Worm (Caenorhabditis elegans) whole organism, midembryonic: ENCODE measurements around the gene C18B2.4.

Experiments
- cog-1 ChIP-seq: sonication (generic microtip); optimal IDR thresholded peaks from 2 replicates; lab custom pipeline; 2016; ENCODE audit warnings: missing genetic modification characterization, missing compliant biosample characterization
- flt-1 ChIP-seq: fragments of 200-800 bp; sonication (Bioruptor generic); IDR thresholded peaks from 2 replicates; pipeline ENCODE4 v1.3.6; 2022; ENCODE audit warnings: missing genetic modification characterization, missing compliant biosample characterization

- TF ChIP-seq flt-1 (GFP tag; lab: Robert Waterston, UW) (no peak), cog-1 (tag; lab: Kevin White, UChicago) (no peak)
These were observed 49.6 kb downstream of the C18B2.4 start for ce11 chrX:3555930-3556329.
